Fruit fly (Drosophila melanogaster) whole organism, embryonic: ENCODE data around the gene CG3368.

Experiments used
- Atf-2 ChIP-seq: fragments of 200-800 bp; sonication (Bioruptor generic); optimal IDR thresholded peaks from 2 replicates; lab custom pipeline; 2016; ENCODE audit warnings: missing biosample characterization, missing genetic modification characterization
- Atf3 ChIP-seq: fragments of 200-800 bp; sonication (Bioruptor generic); optimal IDR thresholded peaks from 3 replicates; lab custom pipeline; 2016; ENCODE audit warnings: missing biosample characterization, missing genetic modification characterization
- CG10321 ChIP-seq: fragments of 200-800 bp; sonication (Bioruptor generic); IDR thresholded peaks from 2 replicates; pipeline ENCODE4 v1.3.6; 2022; ENCODE audit warnings: missing biosample characterization, missing genetic modification characterization
- CG10431 ChIP-seq: fragments of 200-800 bp; sonication (Bioruptor generic); optimal IDR thresholded peaks from 3 replicates; lab custom pipeline; 2018; ENCODE audit warnings: missing biosample characterization, mild to moderate bottlenecking, missing genetic modification characterization
- CG11456 ChIP-seq: fragments of 200-800 bp; sonication (Bioruptor generic); IDR thresholded peaks from 3 replicates; pipeline ENCODE4 v1.3.6; 2022; ENCODE audit warnings: missing biosample characterization, missing genetic modification characterization
- CG12236 ChIP-seq: fragments of 200-800 bp; sonication (Bioruptor generic); optimal IDR thresholded peaks from 2 replicates; lab custom pipeline; 2016; ENCODE audit warnings: missing biosample characterization, missing genetic modification characterization
- CG12769 ChIP-seq: fragments of 200-800 bp; sonication (Bioruptor generic); optimal IDR thresholded peaks from 2 replicates; lab custom pipeline; 2019; ENCODE audit warnings: missing biosample characterization, mild to moderate bottlenecking, missing genetic modification characterization, moderate library complexity
- CG15696 ChIP-seq: fragments of 200-800 bp; sonication (Bioruptor generic); optimal IDR thresholded peaks from 2 replicates; lab custom pipeline; 2019; ENCODE audit warnings: missing biosample characterization, mild to moderate bottlenecking, missing genetic modification characterization, moderate library complexity
- CG16813 ChIP-seq: fragments of 200-800 bp; sonication (Bioruptor generic); IDR thresholded peaks from 3 replicates; pipeline ENCODE4 v1.3.6; 2022; ENCODE audit warnings: missing biosample characterization, missing genetic modification characterization; ENCODE audit not compliant: partially characterized antibody
- CG16863 ChIP-seq: fragments of 200-800 bp; sonication (Bioruptor generic); optimal IDR thresholded peaks from 3 replicates; lab custom pipeline; 2016; ENCODE audit warnings: missing biosample characterization, missing genetic modification characterization
- CG17186 ChIP-seq: fragments of 200-800 bp; sonication (Bioruptor generic); optimal IDR thresholded peaks from 3 replicates; lab custom pipeline; 2017; ENCODE audit warnings: missing biosample characterization, missing genetic modification reagents, missing genetic modification characterization
- CG1792 ChIP-seq: fragments of 200-800 bp; sonication (Bioruptor generic); optimal IDR thresholded peaks from 2 replicates; lab custom pipeline; 2016; ENCODE audit warnings: missing biosample characterization, missing genetic modification characterization
- CG18011 ChIP-seq: fragments of 200-800 bp; sonication (Bioruptor generic); optimal IDR thresholded peaks from 2 replicates; lab custom pipeline; 2017; ENCODE audit warnings: missing biosample characterization, missing genetic modification characterization, mild to moderate bottlenecking, moderate library complexity, missing genotype
- CG18599 ChIP-seq: fragments of 200-800 bp; sonication (Bioruptor generic); optimal IDR thresholded peaks from 3 replicates; lab custom pipeline; 2017; ENCODE audit warnings: missing biosample characterization, missing genetic modification characterization, mild to moderate bottlenecking, moderate library complexity, missing genetic modification reagents
- CG2712 ChIP-seq: fragments of 200-800 bp; optimal IDR thresholded peaks from 3 replicates; lab custom pipeline; 2019; ENCODE audit warnings: missing biosample characterization, mild to moderate bottlenecking, missing genetic modification characterization, moderate library complexity
- CG2875 ChIP-seq: fragments of 200-800 bp; sonication (Bioruptor generic); optimal IDR thresholded peaks from 2 replicates; lab custom pipeline; 2017; ENCODE audit warnings: missing biosample characterization, mild to moderate bottlenecking, missing genetic modification characterization, missing genetic modification reagents
- CG31388 ChIP-seq: fragments of 200-800 bp; sonication (Bioruptor generic); optimal IDR thresholded peaks from 2 replicates; lab custom pipeline; 2016; ENCODE audit warnings: missing biosample characterization, missing genetic modification characterization
- CG4328 ChIP-seq: fragments of 200-800 bp; sonication (Bioruptor generic); optimal IDR thresholded peaks from 3 replicates; lab custom pipeline; 2017; ENCODE audit warnings: missing biosample characterization, missing genetic modification reagents, missing genetic modification characterization
- CG6254 ChIP-seq: fragments of 200-800 bp; sonication (Bioruptor generic); optimal IDR thresholded peaks from 3 replicates; lab custom pipeline; 2017; ENCODE audit warnings: mild to moderate bottlenecking, missing biosample characterization, missing genetic modification reagents, missing genetic modification characterization
- CG7987 ChIP-seq: fragments of 200-800 bp; sonication (Bioruptor generic); optimal IDR thresholded peaks from 2 replicates; lab custom pipeline; 2018; ENCODE audit warnings: missing biosample characterization, mild to moderate bottlenecking, missing genetic modification characterization, moderate library complexity
- CG9797 ChIP-seq: fragments of 200-800 bp; sonication (Bioruptor generic); optimal IDR thresholded peaks from 3 replicates; lab custom pipeline; 2018; ENCODE audit warnings: missing biosample characterization, mild to moderate bottlenecking, missing genetic modification characterization
- CG9876 ChIP-seq: fragments of 200-800 bp; sonication (Bioruptor generic); optimal IDR thresholded peaks from 2 replicates; lab custom pipeline; 2016; ENCODE audit warnings: missing biosample characterization, missing genetic modification characterization
- D19A ChIP-seq: fragments of 200-800 bp; optimal IDR thresholded peaks from 3 replicates; lab custom pipeline; 2019; ENCODE audit warnings: missing biosample characterization, mild to moderate bottlenecking, missing genetic modification characterization, moderate library complexity
- Dll ChIP-seq: fragments of 200-800 bp; sonication (Bioruptor generic); IDR thresholded peaks from 4 replicates; pipeline ENCODE4 v1.3.6; 2022; ENCODE audit warnings: missing biosample characterization, missing genetic modification characterization; ENCODE audit not compliant: partially characterized antibody
- Doc3 ChIP-seq: fragments of 200-800 bp; sonication (Bioruptor generic); IDR thresholded peaks from 3 replicates; pipeline ENCODE4 v1.3.6; 2022; ENCODE audit warnings: missing biosample characterization, missing genetic modification characterization; ENCODE audit not compliant: partially characterized antibody
- Ets65A ChIP-seq: fragments of 200-800 bp; sonication (Bioruptor generic); peaks from one replicate; lab custom pipeline; 2016; ENCODE audit warnings: missing biosample characterization, missing genetic modification characterization
- Fer1 ChIP-seq: fragments of 200-800 bp; sonication (Bioruptor generic); optimal IDR thresholded peaks from 2 replicates; lab custom pipeline; 2017; ENCODE audit warnings: missing biosample characterization, mild to moderate bottlenecking, missing genetic modification characterization
- HLHmδ ChIP-seq: fragments of 200-800 bp; sonication (Bioruptor generic); optimal IDR thresholded peaks from 2 replicates; lab custom pipeline; 2018; ENCODE audit warnings: missing biosample characterization, mild to moderate bottlenecking, missing genetic modification characterization, moderate library complexity
- Lim3 ChIP-seq: fragments of 200-800 bp; sonication (Bioruptor generic); IDR thresholded peaks from 2 replicates; pipeline ENCODE4 v1.3.6; 2022; ENCODE audit warnings: missing biosample characterization, missing genetic modification characterization
- Spps ChIP-seq: fragments of 200-800 bp; sonication (Bioruptor generic); optimal IDR thresholded peaks from 2 replicates; lab custom pipeline; 2018; ENCODE audit warnings: missing biosample characterization, mild to moderate bottlenecking, missing genetic modification characterization
- Tbp ChIP-seq: fragments of >200 bp; optimal IDR thresholded peaks from 2 replicates; lab custom pipeline; 2018; ENCODE audit warnings: missing biosample characterization, missing genetic modification characterization
- Xbp1 ChIP-seq: fragments of 200-800 bp; sonication (Bioruptor generic); optimal IDR thresholded peaks from 3 replicates; lab custom pipeline; 2016; ENCODE audit warnings: missing biosample characterization, mild to moderate bottlenecking, missing genetic modification characterization
- bsh ChIP-seq, 2 experiments: fragments of 200-800 bp; sonication (Bioruptor generic); optimal IDR thresholded peaks; 2 replicates each; lab custom pipeline; 2017 to 2018; ENCODE audit warnings: mild to moderate bottlenecking in 2 of 2, missing biosample characterization in 2 of 2, missing genetic modification characterization in 2 of 2, moderate library complexity in 1 of 2
- chif ChIP-seq, 2 experiments: fragments of 200-800 bp; sonication (Bioruptor generic); optimal IDR thresholded peaks; 3 replicates each; lab custom pipeline; 2016; ENCODE audit warnings: missing biosample characterization in 2 of 2, missing genetic modification characterization in 2 of 2
- esg ChIP-seq: fragments of 200-800 bp; sonication (Bioruptor generic); conservative IDR thresholded peaks from 2 replicates; pipeline ENCODE4 v1.3.6; 2022; ENCODE audit warnings: missing biosample characterization, missing genetic modification characterization
- exex ChIP-seq: fragments of 200-800 bp; sonication (Bioruptor generic); optimal IDR thresholded peaks from 4 replicates; lab custom pipeline; 2018; ENCODE audit warnings: missing biosample characterization, mild to moderate bottlenecking, missing genetic modification characterization, moderate library complexity
- fd3F ChIP-seq: fragments of 200-800 bp; sonication (Bioruptor generic); optimal IDR thresholded peaks from 2 replicates; lab custom pipeline; 2018; ENCODE audit warnings: missing biosample characterization, mild to moderate bottlenecking, missing genetic modification characterization, moderate library complexity
- fd64A ChIP-seq: fragments of 200-800 bp; sonication (Bioruptor generic); optimal IDR thresholded peaks from 3 replicates; lab custom pipeline; 2018; ENCODE audit warnings: missing biosample characterization, mild to moderate bottlenecking, missing genetic modification characterization
- fru ChIP-seq: fragments of >200 bp; optimal IDR thresholded peaks from 2 replicates; lab custom pipeline; 2017
- hb ChIP-seq: fragments of 200-800 bp; sonication (Bioruptor generic); IDR thresholded peaks from 3 replicates; pipeline ENCODE4 v1.3.6; 2022; ENCODE audit warnings: missing biosample characterization, missing genetic modification characterization; ENCODE audit not compliant: partially characterized antibody
- insv ChIP-seq, 2 experiments: fragments of 200-800 bp; sonication (Bioruptor generic); optimal IDR thresholded peaks; 3 replicates each; lab custom pipeline; 2016 to 2018; ENCODE audit warnings: missing biosample characterization in 2 of 2, missing genetic modification characterization in 2 of 2
- jigr1 ChIP-seq: fragments of 200-800 bp; sonication (Bioruptor generic); IDR thresholded peaks from 3 replicates; pipeline ENCODE4 v1.3.6; 2022; ENCODE audit warnings: missing biosample characterization, missing genetic modification characterization
- maf-S ChIP-seq: fragments of 200-800 bp; sonication (Bioruptor generic); optimal IDR thresholded peaks from 2 replicates; lab custom pipeline; 2016; ENCODE audit warnings: missing biosample characterization, missing genetic modification characterization
- nmo ChIP-seq: fragments of 200-800 bp; sonication (Bioruptor generic); optimal IDR thresholded peaks from 2 replicates; lab custom pipeline; 2018; ENCODE audit warnings: missing biosample characterization, mild to moderate bottlenecking, missing genetic modification characterization, moderate library complexity
- pan ChIP-seq, 4 experiments: fragments of >200 bp in 3 of 4; fragments of 200-800 bp in 1 of 4; sonication (Bioruptor generic) in 1 of 4; optimal IDR thresholded peaks in 3 of 4; IDR thresholded peaks in 1 of 4; 2 replicates each; pipeline versions ENCODE4 v1.3.6 to Lab custom; 2017 to 2022; ENCODE audit warnings: missing biosample characterization in 2 of 4, missing genetic modification characterization in 2 of 4, mixed read lengths in 1 of 4
- pzg ChIP-seq: fragments of 200-800 bp; sonication (Bioruptor generic); optimal IDR thresholded peaks from 3 replicates; lab custom pipeline; 2018; ENCODE audit warnings: missing biosample characterization, mild to moderate bottlenecking, missing genetic modification characterization, moderate library complexity
- schlank ChIP-seq: fragments of 200-800 bp; sonication (Bioruptor generic); optimal IDR thresholded peaks from 2 replicates; lab custom pipeline; 2018; ENCODE audit warnings: missing biosample characterization, mild to moderate bottlenecking, missing genetic modification characterization
- trem ChIP-seq: fragments of 200-800 bp; optimal IDR thresholded peaks from 3 replicates; lab custom pipeline; 2019; ENCODE audit warnings: missing biosample characterization, mild to moderate bottlenecking, missing genetic modification characterization, moderate library complexity

CG3368 gene

dm6 chr3R:27292159-27292880 lies 8.7 kb downstream of the CG3368 start, which contains the start of gene CG3348 (continued):
- TF ChIP-seq Lim3 (GFP tag; lab: Robert Waterston, UW) (no peak), esg (GFP tag; lab: Robert Waterston, UW) (peak; percentile 55), CG2712 (peak; percentile 64), CG2875 (GFP tag; lab: Kevin White, UChicago) (no peak), pzg (GFP tag; lab: Kevin White, UChicago) (no peak), D19A (tag; lab: Kevin White, UChicago) (peak; percentile 38), CG9797 (GFP tag; lab: Kevin White, UChicago) (no peak), CG15696 (tag; lab: Kevin White, UChicago) (peak; percentile 64), Spps (tag; lab: Kevin White, UChicago) (no peak), CG1792 (GFP tag; lab: Kevin White, UChicago) (peak; percentile 67), CG10431 (GFP tag; lab: Kevin White, UChicago) (no peak), CG16863 (GFP tag; lab: Kevin White, UChicago) (peak; percentile 32), CG31388 (no peak), hb (GFP tag; lab: Robert Waterston, UW) (no peak), jigr1 (GFP tag; lab: Robert Waterston, UW) (no peak), CG12769 (tag; lab: Kevin White, UChicago) (peak; percentile 61), CG7987 (GFP tag; lab: Kevin White, UChicago) (peak; percentile 10), CG11456 (GFP tag; lab: Robert Waterston, UW) (peak; percentile 85), HLHmδ (GFP tag; lab: Kevin White, UChicago) (no peak), Atf-2 (GFP tag; lab: Kevin White, UChicago) (peak; percentile 38), fd3F (GFP tag; lab: Kevin White, UChicago) (peak; percentile 51), Atf3 (no peak), CG17186 (GFP tag; lab: Kevin White, UChicago) (no peak), fd64A (GFP tag; lab: Kevin White, UChicago) (no peak), Dll (no peak), Ets65A (GFP tag; lab: Kevin White, UChicago) (peak; percentile 63), pan (optimal IDR thresholded peaks at IDR 0.05; lab: Kevin White, UChicago) (no peak), pan (GFP tag; optimal IDR thresholded peaks at IDR 0.05 in 1 of 2, IDR thresholded peaks at IDR 0.05 in 1 of 2) (peak in 1 of 2 experiments; percentile 74), insv (GFP tag; optimal IDR thresholded peaks at IDR 0.05; lab: Kevin White, UChicago) (no peak), fru (lab: Kevin White, UChicago) (no peak), chif (GFP tag; optimal IDR thresholded peaks at IDR 0.05; lab: Kevin White, UChicago) (peak; percentile 8 to 39), Tbp (GFP tag; lab: Kevin White, UChicago) (no peak), maf-S (no peak), CG9876 (GFP tag; lab: Kevin White, UChicago) (peak; percentile 10), CG18599 (GFP tag; lab: Kevin White, UChicago) (peak; percentile 95), CG4328 (peak; percentile 15), CG6254 (no peak), bsh (GFP tag; optimal IDR thresholded peaks at IDR 0.05; lab: Kevin White, UChicago) (peak in 1 of 2 experiments; percentile 69), CG12236 (GFP tag; lab: Kevin White, UChicago) (no peak), nmo (GFP tag; lab: Kevin White, UChicago) (peak; percentile 73), schlank (tag; lab: Kevin White, UChicago) (peak; percentile 69), Xbp1 (GFP tag; lab: Kevin White, UChicago) (peak; percentile 58), CG10321 (no peak), CG18011 (peak; percentile 20), Fer1 (peak; percentile 84), Doc3 (no peak), exex (tag; lab: Kevin White, UChicago) (no peak), CG16813 (GFP tag; lab: Robert Waterston, UW) (no peak), trem (peak; percentile 22)
